Worm (Caenorhabditis elegans) whole organism, dauer: ENCODE data around the gene Y47C4A.1.
"Not testable (repeated sequence)": the region's sequence is repeated elsewhere in the genome, so short reads cannot be mapped to it uniquely, and the experiment has no call there.

Source experiments
- unc-62 ChIP-seq: sonication (generic microtip); optimal IDR thresholded peaks from 2 replicates; lab custom pipeline; 2017; ENCODE audit warnings: missing biosample characterization, missing genetic modification reagents, missing genetic modification characterization

Y47C4A.1 gene

ce11 chrX:286116-286515 lies at the start of gene Y47C4A.1:
Gene Y47C4A.1 (minus strand): TSS chrX:286216.
- not testable (repeated sequence) for TF ChIP-seq unc-62 (GFP tag; lab: Kevin White, UChicago)

DNA sequence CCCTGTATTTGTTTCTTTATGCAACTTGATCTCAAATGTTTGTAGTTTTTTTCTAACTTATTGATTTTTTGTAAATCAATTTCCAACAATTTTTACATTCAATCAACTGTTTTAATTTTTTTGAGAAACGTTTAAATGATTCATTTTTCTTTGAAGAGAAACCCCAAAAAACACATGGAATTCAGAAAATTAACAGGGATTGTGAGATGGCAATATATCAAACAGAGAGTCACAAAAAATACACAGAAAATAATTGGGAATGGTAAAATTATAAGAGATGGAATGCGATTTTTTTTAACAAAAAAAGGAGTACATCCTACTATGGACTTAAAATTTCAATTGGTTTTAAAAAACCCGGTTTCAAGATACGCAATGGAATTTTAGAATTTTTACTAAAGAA lies 48.4 kb upstream of the Y47C4A.1 start:
- TF ChIP-seq unc-62 (GFP tag; lab: Kevin White, UChicago): no peak

ce11 chrX:332643-333042 lies 46.6 kb upstream of the Y47C4A.1 start:
- no peak for TF ChIP-seq unc-62 (GFP tag; lab: Kevin White, UChicago)

DNA sequence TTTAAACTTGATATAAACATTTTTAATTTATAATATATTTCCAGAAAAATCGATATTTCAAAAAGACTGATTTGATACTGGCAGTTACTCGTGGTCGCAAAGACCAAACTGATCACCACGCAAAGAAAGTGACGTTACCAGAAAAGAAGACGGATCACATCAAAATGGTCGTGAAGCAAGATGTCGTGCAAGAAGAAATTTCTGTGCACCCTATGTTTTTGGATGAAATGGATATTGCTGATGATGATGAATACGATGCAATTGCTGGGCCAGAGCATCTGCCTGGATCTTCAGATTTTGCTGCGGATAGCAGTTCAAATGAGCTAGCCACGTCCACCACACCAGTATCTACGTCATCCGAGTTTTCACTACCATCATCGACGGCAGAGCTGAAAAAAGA lies 42.7 kb upstream of the Y47C4A.1 start:
- no peak for TF ChIP-seq unc-62 (GFP tag; lab: Kevin White, UChicago)

DNA sequence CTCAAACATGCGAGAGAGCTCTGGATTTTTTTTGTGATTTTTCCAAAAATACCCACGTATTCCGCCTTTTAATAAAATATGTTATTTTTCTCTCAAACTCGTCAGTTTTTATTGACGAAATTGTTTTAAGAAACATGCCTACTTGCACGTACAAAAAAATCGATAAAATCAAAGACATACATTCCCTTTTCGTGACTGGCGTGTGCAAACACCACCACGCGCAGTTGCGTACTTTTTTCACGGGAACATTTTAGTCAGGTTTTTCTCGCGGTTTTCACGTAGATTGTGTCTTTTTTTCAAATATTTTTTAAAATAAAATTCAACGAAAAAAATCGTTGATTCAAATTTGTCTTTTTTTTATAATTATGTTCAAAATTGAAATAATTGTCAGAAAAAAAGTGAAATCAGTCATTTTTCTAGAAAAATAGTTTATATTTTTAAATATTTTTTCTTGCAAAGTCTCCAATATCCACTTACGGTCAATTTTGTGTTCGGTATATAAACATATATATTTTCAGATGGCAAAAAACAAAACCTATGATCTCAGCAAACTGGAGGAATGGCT lies 39.7 kb upstream of the Y47C4A.1 start, which contains the start of gene M02E1.1:
TSS of gene M02E1.1 (plus strand) at position 515 of the 565 bp plus-strand sequence.
- no peak for TF ChIP-seq unc-62 (GFP tag; lab: Kevin White, UChicago)

ce11 chrX:324021-324420 lies 38.0 kb upstream of the Y47C4A.1 start:
- TF ChIP-seq unc-62 (GFP tag; lab: Kevin White, UChicago): no peak

DNA sequence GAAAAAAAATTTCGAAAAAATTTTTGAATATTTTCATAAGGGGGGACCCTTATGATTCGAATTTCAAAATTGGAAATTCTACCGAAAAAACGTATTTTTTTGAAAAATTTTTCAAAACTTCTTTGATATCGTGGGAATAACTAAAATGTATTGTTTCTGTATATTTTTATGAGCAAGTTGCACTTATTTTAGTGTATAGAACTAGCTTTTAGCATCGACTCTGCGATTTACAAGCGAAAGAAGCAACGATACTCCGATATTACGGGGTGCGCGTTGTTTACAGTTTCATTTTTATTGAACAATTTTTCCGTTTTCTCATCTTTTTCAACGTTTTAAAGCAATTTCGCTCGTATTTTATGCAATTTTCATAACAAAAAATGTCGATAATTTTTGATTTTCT lies 36.2 kb upstream of the Y47C4A.1 start, which contains the start of gene M02E1.3:
TSS of gene M02E1.3 (plus strand) at position 301 of the 400 bp plus-strand sequence.
- not testable (repeated sequence) for TF ChIP-seq unc-62 (GFP tag; lab: Kevin White, UChicago)

- no peak for TF ChIP-seq unc-62 (GFP tag; lab: Kevin White, UChicago)
Observed at ce11 chrX:312908-313307, 26.9 kb upstream of the Y47C4A.1 start, which contains the start of gene M02E1.4. Gene M02E1.4 (plus strand): TSS chrX:313274.

ce11 chrX:312238-312637 lies 26.2 kb upstream of the Y47C4A.1 start:
- no peak for TF ChIP-seq unc-62 (GFP tag; lab: Kevin White, UChicago)

DNA sequence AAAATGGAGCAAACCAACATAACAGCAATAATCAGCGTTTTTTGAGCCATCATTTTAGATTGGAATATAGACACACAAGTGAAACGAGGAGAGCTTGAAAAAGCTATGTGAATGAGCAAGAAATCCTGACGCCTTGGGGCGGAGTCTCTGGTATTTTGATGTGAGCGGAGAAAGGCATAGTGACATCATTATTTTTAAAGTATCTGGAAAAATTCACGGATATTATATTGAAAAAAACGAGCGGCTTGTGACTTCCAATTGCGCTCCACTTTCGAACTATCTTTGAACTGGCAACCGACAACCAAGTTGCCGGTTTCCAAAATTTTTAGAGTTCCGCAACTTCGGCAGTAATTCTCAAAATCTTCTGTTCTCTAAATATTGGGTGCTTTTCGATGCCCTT lies 25.2 kb upstream of the Y47C4A.1 start, which contains the start of gene nlp-64:
TSS of gene nlp-64 (minus strand) at position 101 of the 400 bp plus-strand sequence.
- TF ChIP-seq unc-62 (GFP tag; lab: Kevin White, UChicago): no peak

DNA sequence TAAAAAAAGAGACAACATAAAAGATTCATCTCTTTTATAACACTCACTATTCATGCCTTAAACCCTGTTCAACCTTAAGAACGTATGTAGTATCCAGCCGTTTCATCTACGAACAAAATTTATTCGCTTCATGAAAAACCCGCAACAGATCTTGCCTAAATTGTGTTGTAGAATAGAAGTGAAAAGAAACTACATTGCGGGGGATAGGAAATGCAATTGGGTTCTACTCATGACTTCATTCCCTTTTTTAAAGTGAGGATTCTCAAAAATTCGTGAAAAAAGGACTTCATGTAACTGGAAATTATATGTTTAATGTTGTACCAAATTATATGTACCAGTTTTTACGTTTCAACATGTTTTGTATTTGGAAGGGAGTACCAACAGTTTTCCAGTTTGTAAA lies 23.1 kb upstream of the Y47C4A.1 start:
- TF ChIP-seq unc-62 (GFP tag; lab: Kevin White, UChicago): no peak

DNA sequence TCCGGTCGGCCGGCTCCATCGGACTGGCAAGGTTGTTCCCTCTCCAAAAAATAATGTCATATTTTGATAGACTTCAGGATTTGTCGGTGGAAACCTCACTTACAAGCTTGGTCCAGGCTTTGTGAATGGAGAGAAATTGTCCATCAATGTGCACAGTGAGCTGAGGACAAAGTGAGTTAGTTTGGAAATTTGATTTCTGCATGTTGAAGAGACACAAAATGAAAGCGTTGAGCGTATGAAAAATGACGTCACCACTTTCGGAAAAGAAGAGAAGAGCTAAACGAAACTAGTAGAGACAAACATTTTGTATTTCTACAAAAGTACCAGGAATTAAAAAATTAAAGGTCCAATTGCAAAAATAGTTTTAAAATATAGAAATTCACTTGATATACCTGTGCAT lies 19.0 kb upstream of the Y47C4A.1 start:
- no peak for TF ChIP-seq unc-62 (GFP tag; lab: Kevin White, UChicago)

DNA sequence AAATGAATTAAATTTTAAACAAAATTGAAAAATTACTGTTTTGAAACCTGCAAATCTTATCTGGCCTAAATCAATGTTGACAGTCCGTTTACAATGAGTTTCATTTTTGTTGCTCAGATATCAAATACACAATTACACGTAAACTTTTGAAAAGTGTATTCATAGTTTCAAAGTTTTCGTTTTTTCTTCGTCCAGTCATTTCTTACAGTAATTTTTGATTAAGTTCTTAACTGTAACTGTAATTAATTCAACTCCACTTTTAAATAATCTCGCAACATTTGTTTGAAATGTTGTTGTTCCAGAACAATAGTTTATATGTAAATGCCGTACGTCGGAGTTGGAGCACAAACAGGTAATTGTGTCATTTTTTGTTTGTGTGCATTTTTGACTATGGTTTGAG lies 15.5 kb upstream of the Y47C4A.1 start, which contains the start of gene gcp-2.1:
TSS of gene gcp-2.1 (plus strand) at position 301 of the 400 bp plus-strand sequence.
- no peak for TF ChIP-seq unc-62 (GFP tag; lab: Kevin White, UChicago)

ce11 chrX:300250-300649 lies 14.2 kb upstream of the Y47C4A.1 start:
- TF ChIP-seq unc-62 (GFP tag; lab: Kevin White, UChicago): no peak

DNA sequence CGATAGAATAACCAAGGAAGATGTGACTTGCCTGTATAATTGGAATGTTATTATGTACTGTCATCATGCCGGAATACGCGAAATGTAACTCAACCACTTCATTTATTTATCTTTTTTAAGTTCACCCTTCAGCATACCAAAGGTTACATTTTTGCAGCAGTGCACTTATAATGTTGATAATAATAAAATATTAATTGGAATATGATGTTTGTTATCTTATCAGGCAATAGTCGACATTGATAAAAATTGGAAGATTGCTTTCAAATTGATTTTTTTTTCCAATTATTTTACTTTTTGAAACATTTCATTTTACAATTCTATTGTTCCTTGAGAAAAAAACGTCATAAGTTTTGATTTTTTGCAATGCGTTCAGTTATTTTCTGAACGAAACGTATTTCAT lies 13.1 kb upstream of the Y47C4A.1 start:
- TF ChIP-seq unc-62 (GFP tag; lab: Kevin White, UChicago): no peak

ce11 chrX:296934-297333 lies 10.9 kb upstream of the Y47C4A.1 start, which contains the start of gene R57.2:
Gene R57.2 (plus strand): TSS chrX:297234.
- no peak for TF ChIP-seq unc-62 (GFP tag; lab: Kevin White, UChicago)

DNA sequence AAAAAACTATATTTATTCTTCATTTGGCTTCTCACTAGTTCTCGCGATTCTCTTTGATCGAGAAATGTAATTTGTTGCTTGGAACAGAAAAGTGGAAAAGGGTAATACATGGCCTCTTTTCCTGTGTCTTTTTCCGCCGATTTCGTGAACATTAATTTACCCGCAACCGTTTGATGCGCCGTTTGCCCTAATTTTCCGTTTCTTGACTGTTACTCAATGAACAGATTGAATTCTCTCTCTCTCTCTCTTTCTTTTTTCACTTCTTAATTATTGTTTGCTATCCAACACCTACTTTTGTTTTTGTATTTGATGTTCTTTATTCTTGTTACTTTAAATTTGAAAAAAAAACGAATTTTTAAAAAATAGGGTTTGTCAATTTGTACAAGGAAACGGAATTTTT lies 9.7 kb upstream of the Y47C4A.1 start:
- TF ChIP-seq unc-62 (GFP tag; lab: Kevin White, UChicago): no peak
